Worm (Caenorhabditis elegans): ENCODE results near the gene R10E9.4.

DNA sequence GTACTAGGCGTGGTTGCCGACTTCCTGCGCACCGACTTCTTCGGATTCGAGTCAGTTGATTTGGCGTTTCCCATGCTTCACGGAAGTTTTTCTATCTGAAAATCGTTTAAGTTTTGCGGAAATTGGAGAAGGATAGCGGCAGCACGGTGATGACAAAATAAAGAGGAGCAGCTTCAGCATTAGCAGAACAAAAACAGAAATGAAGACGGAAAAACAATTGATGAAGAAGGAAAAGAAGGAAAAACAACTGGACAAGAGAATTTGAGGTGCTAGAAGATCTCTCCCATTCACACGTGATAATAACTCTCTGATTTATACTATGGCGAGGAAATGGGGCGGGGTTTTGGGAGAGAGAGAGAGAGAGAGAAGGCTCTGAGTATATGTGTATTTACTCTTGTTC, 19.5 kb upstream of the R10E9.4 start, which contains the start of gene glb-11:
- TF ChIP-seq alr-1 (tag; optimal IDR thresholded peaks at IDR 0.05) (no peak), gmeb-1 (tag; optimal IDR thresholded peaks at IDR 0.05) (no peak), lsy-2 (tag; optimal IDR thresholded peaks at IDR 0.05) (no peak), elt-3 (tag; optimal IDR thresholded peaks at IDR 0.05) (no peak), snpc-4 (tag; optimal IDR thresholded peaks at IDR 0.05) (no peak), nhr-11 (tag; optimal IDR thresholded peaks at IDR 0.05) (no peak), unc-39 (tag; optimal IDR thresholded peaks at IDR 0.05) (no peak)

Measured in whole organism, L2 larva.